Worm (Caenorhabditis elegans) whole organism, L1 larva: ENCODE results near the gene T11F9.10.

ENCODE experiments used
- ama-1 ChIP-seq: fragments of 150-350 bp; optimal IDR thresholded peaks from 2 replicates; lab custom pipeline; 2014
- ces-1 ChIP-seq: fragments of 150-350 bp; optimal IDR thresholded peaks from 2 replicates; lab custom pipeline; 2014; ENCODE audit warnings: missing biosample characterization, missing genetic modification reagents, missing genetic modification characterization
- efl-3 ChIP-seq: fragments of 200-800 bp; sonication (Bioruptor generic); optimal IDR thresholded peaks from 2 replicates; lab custom pipeline; 2018; ENCODE audit warnings: mild to moderate bottlenecking, missing genetic modification characterization, missing compliant biosample characterization
- lin-35 ChIP-seq, 2 experiments: fragments of 150-350 bp; optimal IDR thresholded peaks; 2 replicates each; lab custom pipeline; 2014; ENCODE audit warnings: missing biosample characterization in 2 of 2, missing genetic modification characterization in 2 of 2, missing genetic modification reagents in 2 of 2
- lir-3 ChIP-seq: sonication (generic microtip); optimal IDR thresholded peaks from 2 replicates; lab custom pipeline; 2016; ENCODE audit warnings: mild to moderate bottlenecking, missing genetic modification characterization, moderate library complexity, missing compliant biosample characterization; ENCODE audit not compliant: poor library complexity
- nhr-28 ChIP-seq: fragments of 150-350 bp; optimal IDR thresholded peaks from 2 replicates; lab custom pipeline; 2014; ENCODE audit warnings: missing biosample characterization, missing genetic modification characterization
- nhr-90 ChIP-seq: sonication (generic microtip); optimal IDR thresholded peaks from 2 replicates; lab custom pipeline; 2016; ENCODE audit warnings: mild to moderate bottlenecking, missing genetic modification characterization, missing compliant biosample characterization; ENCODE audit not compliant: poor library complexity
- pag-3 ChIP-seq: sonication (generic microtip); optimal IDR thresholded peaks from 2 replicates; lab custom pipeline; 2017; ENCODE audit warnings: missing genetic modification characterization, mild to moderate bottlenecking, missing compliant biosample characterization, antibody characterized with exemption, borderline replicate concordance; ENCODE audit not compliant: insufficient read depth
- sptf-1 ChIP-seq: fragments of 150-350 bp; optimal IDR thresholded peaks from 2 replicates; lab custom pipeline; 2014; ENCODE audit warnings: missing biosample characterization, missing genetic modification characterization
- unc-130 ChIP-seq: fragments of 150-350 bp; optimal IDR thresholded peaks from 2 replicates; lab custom pipeline; 2017; ENCODE audit warnings: missing biosample characterization, missing genetic modification characterization, inconsistent platforms
- ztf-11 ChIP-seq, 2 experiments: sonication (generic microtip); optimal IDR thresholded peaks; 2 replicates each; lab custom pipeline; 2016 to 2017; ENCODE audit warnings: missing genetic modification characterization in 2 of 2, missing biosample characterization in 1 of 2, missing compliant biosample characterization in 1 of 2

DNA sequence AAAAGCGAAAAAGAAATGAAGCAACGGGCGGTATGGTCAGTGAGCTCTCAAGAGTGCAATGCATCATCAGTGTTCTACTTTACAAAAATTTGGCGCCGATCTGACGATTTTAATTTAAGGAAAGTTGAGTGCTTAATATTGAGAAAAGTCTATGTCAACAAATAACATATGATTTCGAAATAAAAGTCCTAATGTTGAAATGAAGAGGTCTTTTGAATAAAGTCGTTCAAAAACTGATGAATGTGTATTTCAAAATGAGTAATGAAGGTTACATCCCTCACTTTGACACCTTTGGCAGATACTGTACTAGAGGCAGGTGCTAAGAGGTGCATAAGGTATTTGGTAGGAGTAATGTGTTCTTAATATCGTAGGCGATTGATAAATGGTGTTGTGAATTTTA is 10.7 kb downstream of the T11F9.10 start:
- TF ChIP-seq lir-3 (tag; lab: Kevin White, UChicago) (no peak), lin-35 (GFP tag; optimal IDR thresholded peaks at IDR 0.05; lab: Kevin White, UChicago) (no peak), sptf-1 (tag; lab: Kevin White, UChicago) (no peak), nhr-90 (tag; lab: Kevin White, UChicago) (no peak), pag-3 (tag; lab: Kevin White, UChicago) (no peak), efl-3 (GFP tag; lab: Kevin White, UChicago) (no peak), nhr-28 (tag; lab: Kevin White, UChicago) (no peak), ztf-11 (tag; optimal IDR thresholded peaks at IDR 0.05; lab: Kevin White, UChicago) (no peak), ces-1 (GFP tag; lab: Kevin White, UChicago) (no peak), ama-1 (lab: Kevin White, UChicago) (no peak), unc-130 (tag; lab: Kevin White, UChicago) (no peak)
